Fruit fly (Drosophila melanogaster) whole organism, prepupa: Measurements from ENCODE around the gene Sox21b.

Source experiments
- Blimp-1 ChIP-seq: fragments of 200-800 bp; sonication (Bioruptor generic); optimal IDR thresholded peaks from 3 replicates; lab custom pipeline; 2017; ENCODE audit warnings: missing biosample characterization, missing genetic modification characterization, mild to moderate bottlenecking, moderate library complexity, missing genetic modification reagents
- CG10631 ChIP-seq: fragments of 200-800 bp; sonication (Bioruptor generic); optimal IDR thresholded peaks from 2 replicates; lab custom pipeline; 2016; ENCODE audit warnings: missing biosample characterization, missing genetic modification characterization
- CG10669 ChIP-seq: fragments of 200-800 bp; sonication (Bioruptor generic); optimal IDR thresholded peaks from 3 replicates; lab custom pipeline; 2018; ENCODE audit warnings: missing biosample characterization, mild to moderate bottlenecking, missing genetic modification characterization, moderate library complexity
- CG11294 ChIP-seq: fragments of 200-800 bp; sonication (Bioruptor generic); IDR thresholded peaks from 2 replicates; pipeline ENCODE4 v1.3.6; 2022; ENCODE audit warnings: missing biosample characterization, missing genetic modification characterization
- CG11902 ChIP-seq: fragments of 200-800 bp; sonication (Bioruptor generic); optimal IDR thresholded peaks from 3 replicates; lab custom pipeline; 2016; ENCODE audit warnings: missing biosample characterization, missing genetic modification characterization
- CG1621 ChIP-seq: fragments of 200-800 bp; sonication (Bioruptor generic); optimal IDR thresholded peaks from 3 replicates; lab custom pipeline; 2018; ENCODE audit warnings: missing biosample characterization, mild to moderate bottlenecking, missing genetic modification characterization
- CG31627 ChIP-seq: fragments of 200-800 bp; sonication (Bioruptor generic); optimal IDR thresholded peaks from 3 replicates; lab custom pipeline; 2016; ENCODE audit warnings: missing biosample characterization, missing genetic modification characterization
- CG32006 ChIP-seq: fragments of 200-800 bp; sonication (Bioruptor generic); optimal IDR thresholded peaks from 3 replicates; lab custom pipeline; 2017; ENCODE audit warnings: missing biosample characterization, mild to moderate bottlenecking, missing genetic modification characterization
- CG34406 ChIP-seq: fragments of 200-800 bp; sonication (Bioruptor generic); optimal IDR thresholded peaks from 3 replicates; lab custom pipeline; 2016; ENCODE audit warnings: missing biosample characterization, missing genetic modification characterization
- CG3919 ChIP-seq: fragments of 200-800 bp; sonication (Bioruptor generic); optimal IDR thresholded peaks from 3 replicates; lab custom pipeline; 2016; ENCODE audit warnings: missing biosample characterization, missing genetic modification characterization
- CG6792 ChIP-seq: fragments of 200-800 bp; sonication (Bioruptor generic); optimal IDR thresholded peaks from 3 replicates; lab custom pipeline; 2016; ENCODE audit warnings: missing biosample characterization, missing genetic modification characterization
- CG6854 ChIP-seq: fragments of 200-800 bp; sonication (Bioruptor generic); optimal IDR thresholded peaks from 2 replicates; lab custom pipeline; 2017; ENCODE audit warnings: missing biosample characterization, mild to moderate bottlenecking, missing genetic modification characterization
- CG8119 ChIP-seq: fragments of 200-800 bp; sonication (Bioruptor generic); IDR thresholded peaks from 3 replicates; pipeline ENCODE4 v1.3.6; 2022; ENCODE audit warnings: missing biosample characterization, missing genetic modification characterization
- CG8319 ChIP-seq: fragments of 200-800 bp; sonication (Bioruptor generic); optimal IDR thresholded peaks from 3 replicates; lab custom pipeline; 2016; ENCODE audit warnings: missing biosample characterization, missing genetic modification characterization
- CG8632 ChIP-seq: fragments of 200-800 bp; sonication (Bioruptor generic); optimal IDR thresholded peaks from 3 replicates; lab custom pipeline; 2016; ENCODE audit warnings: missing biosample characterization, missing genetic modification characterization
- CG9139 ChIP-seq: fragments of 200-800 bp; sonication (Bioruptor generic); optimal IDR thresholded peaks from 3 replicates; lab custom pipeline; 2017; ENCODE audit warnings: missing biosample characterization, mild to moderate bottlenecking, missing genetic modification characterization
- Eip78C ChIP-seq: fragments of 200-800 bp; sonication (Bioruptor generic); peaks from one replicate; lab custom pipeline; 2016; ENCODE audit warnings: missing biosample characterization, missing genetic modification characterization
- Eip93F ChIP-seq: fragments of 200-800 bp; sonication (Bioruptor generic); optimal IDR thresholded peaks from 2 replicates; lab custom pipeline; 2016; ENCODE audit warnings: missing biosample characterization, mild to moderate bottlenecking, missing genetic modification characterization
- Hr4 ChIP-seq: fragments of 200-800 bp; sonication (Bioruptor generic); optimal IDR thresholded peaks from 3 replicates; lab custom pipeline; 2016; ENCODE audit warnings: missing biosample characterization, missing genetic modification characterization
- Met ChIP-seq: fragments of 200-800 bp; sonication (Bioruptor generic); optimal IDR thresholded peaks from 3 replicates; lab custom pipeline; 2016; ENCODE audit warnings: missing biosample characterization, missing genetic modification characterization
- OdsH ChIP-seq: fragments of 200-800 bp; sonication (Bioruptor generic); optimal IDR thresholded peaks from 3 replicates; lab custom pipeline; 2016; ENCODE audit warnings: missing biosample characterization, missing genetic modification characterization
- Sox15 ChIP-seq: fragments of 200-800 bp; sonication (Bioruptor generic); optimal IDR thresholded peaks from 3 replicates; lab custom pipeline; 2016; ENCODE audit warnings: missing biosample characterization, missing genetic modification characterization
- achi ChIP-seq: fragments of 200-800 bp; sonication (Bioruptor generic); optimal IDR thresholded peaks from 3 replicates; lab custom pipeline; 2016; ENCODE audit warnings: missing biosample characterization, missing genetic modification characterization
- acj6 ChIP-seq: fragments of 200-800 bp; sonication (Bioruptor generic); optimal IDR thresholded peaks from 3 replicates; lab custom pipeline; 2016; ENCODE audit warnings: missing biosample characterization, missing genetic modification characterization
- cyc ChIP-seq: fragments of 200-800 bp; sonication (Bioruptor generic); optimal IDR thresholded peaks from 3 replicates; lab custom pipeline; 2016; ENCODE audit warnings: missing biosample characterization, missing genetic modification characterization
- dsx ChIP-seq: fragments of 200-800 bp; optimal IDR thresholded peaks from 3 replicates; lab custom pipeline; 2019; ENCODE audit warnings: missing biosample characterization, mild to moderate bottlenecking, missing genetic modification characterization, moderate library complexity; ENCODE audit not compliant: poor library complexity, severe bottlenecking
- esn ChIP-seq: fragments of 200-800 bp; sonication (Bioruptor generic); optimal IDR thresholded peaks from 2 replicates; lab custom pipeline; 2016; ENCODE audit warnings: missing biosample characterization, mild to moderate bottlenecking, missing genetic modification characterization, moderate library complexity
- fkh ChIP-seq: fragments of 200-800 bp; sonication (Bioruptor generic); optimal IDR thresholded peaks from 3 replicates; lab custom pipeline; 2017; ENCODE audit warnings: missing biosample characterization, mild to moderate bottlenecking, missing genetic modification characterization, moderate library complexity
- lz ChIP-seq: fragments of 200-800 bp; sonication (Bioruptor generic); optimal IDR thresholded peaks from 3 replicates; lab custom pipeline; 2016; ENCODE audit warnings: missing biosample characterization, missing genetic modification characterization
- salr ChIP-seq, 2 experiments: fragments of 200-800 bp; sonication (Bioruptor generic); optimal IDR thresholded peaks; 3 replicates each; lab custom pipeline; 2016 to 2018; ENCODE audit warnings: missing biosample characterization in 2 of 2, missing genetic modification characterization in 2 of 2, mild to moderate bottlenecking in 1 of 2
- spab ChIP-seq: fragments of 200-800 bp; sonication (Bioruptor generic); optimal IDR thresholded peaks from 2 replicates; lab custom pipeline; 2017; ENCODE audit warnings: missing biosample characterization, mild to moderate bottlenecking, missing genetic modification characterization, missing genetic modification reagents
- ss ChIP-seq, 2 experiments: fragments of 200-800 bp; sonication (Bioruptor generic); optimal IDR thresholded peaks; 2 replicates in 1 of 2; 3 replicates in 1 of 2; lab custom pipeline; 2017 to 2018; ENCODE audit warnings: mild to moderate bottlenecking in 2 of 2, missing biosample characterization in 2 of 2, missing genetic modification characterization in 2 of 2, moderate library complexity in 1 of 2
- svp ChIP-seq: fragments of 200-800 bp; sonication (Bioruptor generic); peaks from one replicate; lab custom pipeline; 2016; ENCODE audit warnings: missing biosample characterization, missing genetic modification characterization
- vri ChIP-seq: fragments of 200-800 bp; sonication (Bioruptor generic); optimal IDR thresholded peaks from 3 replicates; lab custom pipeline; 2016; ENCODE audit warnings: missing biosample characterization, mild to moderate bottlenecking, missing genetic modification characterization

Gene Sox21b

dm6 chr3L:14160436-14160835, 29.3 kb upstream of the Sox21b start:
- TF ChIP-seq Eip78C (peak; percentile 45), salr (GFP tag; optimal IDR thresholded peaks at IDR 0.05; lab: Kevin White, UChicago) (peak in 1 of 2 experiments; percentile 4), achi (peak; percentile 16), CG32006 (peak; percentile 35), fkh (GFP tag; lab: Kevin White, UChicago) (no peak), CG10669 (GFP tag; lab: Kevin White, UChicago) (peak; percentile 21), Sox15 (GFP tag; lab: Kevin White, UChicago) (no peak), acj6 (GFP tag; lab: Kevin White, UChicago) (no peak), vri (no peak), CG1621 (tag; lab: Kevin White, UChicago) (no peak), Eip93F (no peak), lz (GFP tag; lab: Kevin White, UChicago) (no peak), svp (peak; percentile 68), CG8632 (GFP tag; lab: Kevin White, UChicago) (peak; percentile 30), OdsH (GFP tag; lab: Kevin White, UChicago) (peak; percentile 2), esn (peak; percentile 39), CG8319 (GFP tag; lab: Kevin White, UChicago) (no peak), CG10631 (GFP tag; lab: Kevin White, UChicago) (peak; percentile 1), CG9139 (no peak), CG31627 (no peak), CG34406 (GFP tag; lab: Kevin White, UChicago) (peak; percentile 25), CG6792 (GFP tag; lab: Kevin White, UChicago) (peak; percentile 36), CG3919 (GFP tag; lab: Kevin White, UChicago) (peak; percentile 48), CG8119 (0 out of 3 replicates have a peak, but pooled peaks have one; percentile 24), Met (GFP tag; lab: Kevin White, UChicago) (no peak)

DNA sequence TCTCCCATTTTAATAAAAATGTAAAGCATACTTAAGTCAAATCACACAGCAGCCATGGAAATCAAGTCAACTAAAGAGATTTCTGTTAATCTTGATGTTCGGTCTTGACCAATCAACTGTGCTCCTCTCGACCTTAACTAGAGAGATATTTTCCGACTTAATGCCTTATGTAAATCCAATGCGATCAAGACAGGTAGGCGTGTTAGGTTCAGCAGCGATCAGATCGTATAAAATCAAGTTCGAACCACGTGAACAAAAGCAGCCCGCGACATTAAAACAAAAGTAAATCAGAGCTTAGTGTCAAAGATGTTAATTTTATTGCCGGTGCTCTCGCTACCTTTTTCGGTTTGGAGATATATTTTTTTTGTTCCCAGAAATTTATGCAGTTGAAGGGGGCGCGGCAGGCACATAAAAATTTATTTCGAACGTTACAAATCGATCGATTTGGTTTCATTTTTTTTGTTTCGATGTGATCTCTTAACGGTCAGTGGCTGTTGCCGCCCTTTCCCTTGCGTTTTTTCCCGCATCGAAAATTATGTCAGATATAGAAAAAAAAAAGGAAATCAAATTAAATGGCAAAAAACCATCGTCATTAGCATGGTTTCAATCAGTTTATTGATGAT, 26.9 kb upstream of the Sox21b start:
- TF ChIP-seq acj6 (GFP tag; lab: Kevin White, UChicago): no peak
- no peak for TF ChIP-seq cyc
- TF ChIP-seq Blimp-1 (GFP tag; lab: Kevin White, UChicago): no peak
- TF ChIP-seq OdsH (GFP tag; lab: Kevin White, UChicago): no peak
- TF ChIP-seq CG6854 (GFP tag; lab: Kevin White, UChicago): no peak

DNA sequence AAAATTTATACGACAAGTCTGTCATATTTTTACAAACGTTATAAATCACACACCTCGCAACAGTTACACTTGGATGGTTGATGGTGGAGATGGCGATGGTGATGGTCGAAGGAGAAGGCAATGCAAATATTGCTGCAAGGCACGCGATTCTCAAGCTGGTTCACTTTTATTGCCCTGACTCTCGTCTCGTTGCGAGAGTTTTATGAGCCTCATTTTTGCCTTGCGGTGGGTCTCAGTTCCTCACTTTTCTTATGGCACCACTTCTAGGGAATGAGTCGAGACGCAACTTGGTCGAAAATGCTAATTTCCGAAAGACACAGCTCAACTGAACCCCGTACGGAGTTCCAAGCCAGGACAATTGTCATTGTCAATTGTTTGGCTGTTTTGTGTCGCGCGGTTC, 23.8 kb upstream of the Sox21b start:
- TF ChIP-seq CG10631 (GFP tag; lab: Kevin White, UChicago) (no peak), CG11902 (GFP tag; lab: Kevin White, UChicago) (no peak), ss (GFP tag; optimal IDR thresholded peaks at IDR 0.05; lab: Kevin White, UChicago) (peak in 1 of 2 experiments; percentile 45), dsx (GFP tag; lab: Kevin White, UChicago) (peak; percentile 14), CG32006 (no peak), CG3919 (GFP tag; lab: Kevin White, UChicago) (no peak), spab (GFP tag; lab: Kevin White, UChicago) (no peak), Hr4 (GFP tag; lab: Kevin White, UChicago) (no peak)
- TF ChIP-seq, all 60 proteins: peak for 2

DNA sequence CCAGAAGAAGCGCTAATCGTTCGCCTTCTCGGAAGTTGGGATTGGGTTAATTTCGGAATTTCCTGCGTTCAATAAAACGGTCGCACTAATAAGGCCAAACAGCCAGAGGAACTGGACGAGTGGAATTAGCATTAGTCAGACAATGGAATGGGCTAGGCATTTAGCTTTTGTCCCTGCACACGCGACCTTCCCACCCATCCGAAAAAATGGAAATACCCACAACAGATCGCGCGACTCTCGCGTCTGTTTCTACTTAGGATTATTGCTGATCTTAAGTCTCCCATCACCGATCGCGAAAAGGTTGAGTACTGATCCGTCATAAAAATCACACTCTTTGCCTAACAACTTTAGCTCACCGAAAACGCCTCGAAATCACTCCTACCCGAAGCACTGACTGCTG, 22.5 kb upstream of the Sox21b start:
- no peak for TF ChIP-seq CG11294 (GFP tag; lab: Robert Waterston, UW)
- TF ChIP-seq CG9139: no peak
